Fruit fly (Drosophila melanogaster) whole organism: ENCODE data around the gene CycD.

ENCODE experiments used
- CG8478 ChIP-seq: fragments of >200 bp; optimal IDR thresholded peaks from 2 replicates; lab custom pipeline; 2018; ENCODE audit warnings: inconsistent platforms
- Dll ChIP-seq: fragments of >200 bp; optimal IDR thresholded peaks from 2 replicates; lab custom pipeline; 2017
- EcR ChIP-seq, 2 experiments: fragments of >200 bp; optimal IDR thresholded peaks; 2 replicates each; lab custom pipeline; 2017; ENCODE audit warnings: missing biosample characterization in 2 of 2, missing genetic modification characterization in 2 of 2, missing genetic modification reagents in 2 of 2
- pan ChIP-seq: fragments of >200 bp; optimal IDR thresholded peaks from 2 replicates; lab custom pipeline; 2017
- psq ChIP-seq: fragments of >200 bp; optimal IDR thresholded peaks from 2 replicates; lab custom pipeline; 2017
- usp ChIP-seq: fragments of >200 bp; optimal IDR thresholded peaks from 2 replicates; lab custom pipeline; 2017; ENCODE audit warnings: missing biosample characterization, missing genetic modification characterization, mixed read lengths

DNA sequence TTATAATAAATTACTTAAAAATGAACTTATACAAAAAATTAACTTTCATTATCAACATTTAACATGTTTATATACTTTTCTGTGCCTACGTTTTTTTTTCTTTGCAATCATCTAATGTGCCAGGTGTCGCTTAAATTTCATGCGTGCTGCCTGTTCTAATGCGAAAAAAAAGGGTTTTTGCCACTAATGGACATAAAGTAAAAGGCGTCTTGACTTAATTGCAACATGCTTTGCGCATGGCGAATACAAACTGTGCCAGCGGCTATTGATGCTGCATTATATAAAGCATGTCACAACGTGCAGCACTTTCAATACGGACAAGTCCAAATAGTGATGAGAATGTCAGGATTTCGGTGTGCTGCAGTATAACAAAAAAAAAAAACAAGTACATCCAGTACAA is 12.2 kb upstream of the CycD start, which contains the start of gene CG8916:
- no peak for TF ChIP-seq CG8478 (lab: Kevin White, UChicago)
- TF ChIP-seq Dll (lab: Kevin White, UChicago): no peak
- TF ChIP-seq psq: no peak
- no peak for TF ChIP-seq EcR (GFP tag; optimal IDR thresholded peaks at IDR 0.05; lab: Kevin White, UChicago)
- TF ChIP-seq pan (lab: Kevin White, UChicago): no peak
- TF ChIP-seq usp (GFP tag; lab: Kevin White, UChicago): no peak
